Fruit fly (Drosophila melanogaster): ENCODE measurements around the gene rols.

DNA sequence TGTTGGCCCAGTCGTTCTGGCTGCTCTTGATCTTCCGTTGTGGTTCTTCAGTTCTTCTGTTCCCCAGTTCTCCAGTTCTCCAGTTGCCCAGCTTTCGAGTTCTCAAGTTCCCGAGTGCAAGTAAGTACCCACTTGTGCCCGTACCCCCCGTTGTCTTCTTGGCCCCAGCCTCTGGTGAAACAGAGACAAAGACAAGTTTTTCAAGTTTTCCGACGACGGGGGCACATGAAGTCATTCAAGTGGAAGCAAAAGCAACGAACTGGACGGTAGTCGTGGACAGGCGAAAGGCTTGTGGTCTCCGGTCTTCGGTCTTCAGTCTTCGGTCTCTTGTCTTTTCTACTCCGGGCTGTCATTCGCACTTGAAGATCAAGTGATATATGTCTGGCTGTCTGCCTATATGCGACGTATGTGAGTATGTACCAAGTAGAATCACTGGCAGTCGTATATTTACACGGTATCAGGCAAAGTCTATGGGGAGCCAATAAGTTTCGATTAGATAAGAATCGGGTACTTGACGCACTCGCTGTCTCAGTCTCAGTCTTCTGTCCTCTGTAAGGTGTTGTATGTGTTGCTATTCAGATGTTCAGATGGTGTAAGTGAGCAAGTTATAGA is 24.2 kb downstream of the rols start:
- TF ChIP-seq EcR (GFP tag; optimal IDR thresholded peaks at IDR 0.05) (peak in 1 of 2 experiments; percentile 70), Dll (optimal IDR thresholded peaks at IDR 0.05) (no peak)

Data from whole organism.